Fruit fly (Drosophila melanogaster) whole organism, wandering third instar larva: ENCODE measurements around the gene CG5276.

Source experiments
- Abd-B ChIP-seq: fragments of >200 bp; optimal IDR thresholded peaks from 2 replicates; lab custom pipeline; 2017; ENCODE audit warnings: missing biosample characterization, missing genetic modification characterization
- CG32264 ChIP-seq: fragments of 200-800 bp; sonication (Bioruptor generic); optimal IDR thresholded peaks from 2 replicates; lab custom pipeline; 2016; ENCODE audit warnings: missing biosample characterization, missing genetic modification characterization
- CG9705 ChIP-seq: fragments of 200-800 bp; sonication (Bioruptor generic); optimal IDR thresholded peaks from 2 replicates; lab custom pipeline; 2018; ENCODE audit warnings: missing biosample characterization, mild to moderate bottlenecking, missing genetic modification characterization
- CrebA ChIP-seq: fragments of 200-800 bp; sonication (Bioruptor generic); optimal IDR thresholded peaks from 2 replicates; lab custom pipeline; 2016; ENCODE audit warnings: missing biosample characterization, mild to moderate bottlenecking, missing genetic modification characterization, borderline replicate concordance
- Dfd ChIP-seq: fragments of >200 bp; optimal IDR thresholded peaks from 2 replicates; lab custom pipeline; 2017; ENCODE audit warnings: missing biosample characterization, missing genetic modification characterization
- Dif ChIP-seq: fragments of 200-275, 200-300 bp; sonication (Bioruptor generic); optimal IDR thresholded peaks from 2 replicates; lab custom pipeline; 2018; ENCODE audit warnings: missing biosample characterization, missing genetic modification characterization; ENCODE audit not compliant: partially characterized antibody
- GATAd ChIP-seq: sonication (Bioruptor generic); optimal IDR thresholded peaks from 2 replicates; lab custom pipeline; 2016; ENCODE audit warnings: missing biosample characterization, missing genetic modification characterization
- HLH106 ChIP-seq: fragments of 200-800 bp; optimal IDR thresholded peaks from 3 replicates; lab custom pipeline; 2019; ENCODE audit warnings: missing biosample characterization, mild to moderate bottlenecking, missing genetic modification characterization, moderate library complexity
- Hnf4 ChIP-seq: fragments of 200-800 bp; sonication (Bioruptor generic); optimal IDR thresholded peaks from 2 replicates; lab custom pipeline; 2016; ENCODE audit warnings: missing biosample characterization, mild to moderate bottlenecking, missing genetic modification characterization
- Hr78 ChIP-seq: fragments of >200 bp; optimal IDR thresholded peaks from 2 replicates; lab custom pipeline; 2017; ENCODE audit warnings: missing biosample characterization, missing genetic modification characterization
- Jra ChIP-seq: sonication (Bioruptor generic); optimal IDR thresholded peaks from 2 replicates; lab custom pipeline; 2016; ENCODE audit warnings: missing biosample characterization, missing genetic modification characterization
- Mio ChIP-seq: sonication (Bioruptor generic); optimal IDR thresholded peaks from 2 replicates; lab custom pipeline; 2016; ENCODE audit warnings: missing biosample characterization, missing genetic modification characterization
- Myc ChIP-seq: fragments of >200 bp; optimal IDR thresholded peaks from 2 replicates; lab custom pipeline; 2017
- N ChIP-seq: fragments of >200 bp; optimal IDR thresholded peaks from 2 replicates; lab custom pipeline; 2018; ENCODE audit warnings: missing biosample characterization, missing external identifiers, missing genetic modification characterization
- Rel ChIP-seq, 2 experiments: fragments of 200-800 bp; sonication (Bioruptor generic) in 1 of 2; optimal IDR thresholded peaks; 2 replicates in 1 of 2; 3 replicates in 1 of 2; lab custom pipeline; 2016 to 2019; ENCODE audit warnings: mild to moderate bottlenecking in 2 of 2, missing biosample characterization in 2 of 2, missing genetic modification characterization in 2 of 2, moderate library complexity in 1 of 2
- Sp1 ChIP-seq: fragments of 200-800 bp; sonication (Bioruptor generic); optimal IDR thresholded peaks from 3 replicates; lab custom pipeline; 2019; ENCODE audit warnings: missing biosample characterization, mild to moderate bottlenecking, missing genetic modification characterization, moderate library complexity
- Vsx2 ChIP-seq: fragments of 200-300, 225-300 bp; sonication (Bioruptor generic); optimal IDR thresholded peaks from 2 replicates; lab custom pipeline; 2018; ENCODE audit warnings: missing biosample characterization, missing genetic modification characterization; ENCODE audit not compliant: partially characterized antibody
- br ChIP-seq: fragments of 200-800 bp; sonication (Bioruptor generic); optimal IDR thresholded peaks from 2 replicates; lab custom pipeline; 2016; ENCODE audit warnings: missing biosample characterization, missing genetic modification characterization
- brk ChIP-seq: fragments of 200-800 bp; sonication (Bioruptor generic); optimal IDR thresholded peaks from 2 replicates; lab custom pipeline; 2016; ENCODE audit warnings: missing biosample characterization, mild to moderate bottlenecking, missing genetic modification characterization
- dl ChIP-seq, 2 experiments: fragments of 175-275, 200-275 bp in 1 of 2; fragments of 200-275 bp in 1 of 2; sonication (Bioruptor generic); optimal IDR thresholded peaks; lab custom pipeline; 2018; ENCODE audit warnings: mild to moderate bottlenecking in 2 of 2, missing biosample characterization in 2 of 2, missing genetic modification characterization in 2 of 2, moderate library complexity in 2 of 2; ENCODE audit not compliant: partially characterized antibody in 2 of 2, insufficient read depth in 1 of 2
- dmrt93B ChIP-seq: fragments of 200-800 bp; sonication (Bioruptor generic); optimal IDR thresholded peaks from 2 replicates; lab custom pipeline; 2018; ENCODE audit warnings: missing biosample characterization, mild to moderate bottlenecking, missing genetic modification characterization
- dsf ChIP-seq: sonication (Bioruptor generic); optimal IDR thresholded peaks from 2 replicates; lab custom pipeline; 2016; ENCODE audit warnings: missing biosample characterization, missing genetic modification characterization, borderline replicate concordance
- foxo ChIP-seq, 2 experiments: fragments of 200-800 bp; sonication (Bioruptor generic); optimal IDR thresholded peaks; 2 replicates in 1 of 2; 3 replicates in 1 of 2; lab custom pipeline; 2016 to 2017; ENCODE audit warnings: missing biosample characterization in 2 of 2, missing genetic modification characterization in 2 of 2
- fru ChIP-seq: fragments of 200-800 bp; sonication (Bioruptor generic); optimal IDR thresholded peaks from 3 replicates; lab custom pipeline; 2016; ENCODE audit warnings: missing biosample characterization, mild to moderate bottlenecking, missing genetic modification characterization
- h ChIP-seq: fragments of 200-800 bp; sonication (Bioruptor generic); optimal IDR thresholded peaks from 3 replicates; lab custom pipeline; 2016; ENCODE audit warnings: missing biosample characterization, mild to moderate bottlenecking, missing genetic modification characterization
- jim ChIP-seq: fragments of 175-275, 200-325 bp; sonication (Bioruptor generic); optimal IDR thresholded peaks from 2 replicates; lab custom pipeline; 2016; ENCODE audit warnings: missing biosample characterization, mild to moderate bottlenecking, missing genetic modification characterization
- lola ChIP-seq: fragments of >200 bp; optimal IDR thresholded peaks from 2 replicates; lab custom pipeline; 2017; ENCODE audit warnings: missing biosample characterization, missing genetic modification characterization
- pan ChIP-seq: fragments of >200 bp; optimal IDR thresholded peaks from 2 replicates; lab custom pipeline; 2017
- psq ChIP-seq: fragments of 200-800 bp; sonication (Bioruptor generic); optimal IDR thresholded peaks from 3 replicates; lab custom pipeline; 2017; ENCODE audit warnings: missing biosample characterization, mild to moderate bottlenecking, missing genetic modification characterization, moderate library complexity
- rgr ChIP-seq: fragments of 200-800 bp; sonication (Bioruptor generic); optimal IDR thresholded peaks from 3 replicates; lab custom pipeline; 2016; ENCODE audit warnings: missing biosample characterization, mild to moderate bottlenecking, missing genetic modification characterization
- sage ChIP-seq: fragments of 200-800 bp; sonication (Bioruptor generic); optimal IDR thresholded peaks from 2 replicates; lab custom pipeline; 2016; ENCODE audit warnings: missing biosample characterization, mild to moderate bottlenecking, missing genetic modification characterization
- sv ChIP-seq: fragments of 200-800 bp; sonication (Bioruptor generic); optimal IDR thresholded peaks from 3 replicates; lab custom pipeline; 2016; ENCODE audit warnings: missing biosample characterization, missing genetic modification characterization
- tai ChIP-seq: sonication (Bioruptor generic); optimal IDR thresholded peaks from 2 replicates; lab custom pipeline; 2016; ENCODE audit warnings: missing biosample characterization, missing genetic modification characterization
- usp ChIP-seq: fragments of >200 bp; optimal IDR thresholded peaks from 2 replicates; lab custom pipeline; 2017; ENCODE audit warnings: missing biosample characterization, missing genetic modification characterization
- woc ChIP-seq: sonication (Bioruptor generic); optimal IDR thresholded peaks from 2 replicates; lab custom pipeline; 2016; ENCODE audit warnings: missing biosample characterization, mild to moderate bottlenecking, missing genetic modification characterization

The CG5276 gene

dm6 chr3R:11437528-11437927, 6.0 kb downstream of the CG5276 start, which contains the start of gene CG17230:
TSS of gene CG17230 (plus strand) at chr3R:11437785.
- TF ChIP-seq Dif = no peak
- no peak for TF ChIP-seq sv (GFP tag; lab: Kevin White, UChicago)
- no peak for TF ChIP-seq N (GFP tag; lab: Kevin White, UChicago)
- TF ChIP-seq CG9705 (GFP tag; lab: Kevin White, UChicago) = no peak
- no peak for TF ChIP-seq Hnf4 (GFP tag; lab: Kevin White, UChicago)
- TF ChIP-seq woc (GFP tag; lab: Kevin White, UChicago) = no peak
- no peak for TF ChIP-seq brk (GFP tag; lab: Kevin White, UChicago)
- no peak for TF ChIP-seq dl (GFP tag; optimal IDR thresholded peaks at IDR 0.05; lab: Kevin White, UChicago; ENCODE audit: insufficient read depth in 1 of 2, partially characterized antibody in 2 of 2)
- TF ChIP-seq tai = no peak
- TF ChIP-seq lola (GFP tag; lab: Kevin White, UChicago) = no peak
- no peak for TF ChIP-seq usp (GFP tag; lab: Kevin White, UChicago)

dm6 chr3R:11441038-11441437, 9.5 kb downstream of the CG5276 start:
- TF ChIP-seq woc (GFP tag; lab: Kevin White, UChicago) = no peak
- peak; percentile 93 for TF ChIP-seq Dfd

- no peak for TF ChIP-seq br (GFP tag; lab: Kevin White, UChicago)
- no peak for TF ChIP-seq N (GFP tag; lab: Kevin White, UChicago)
- peak; percentile 90 for TF ChIP-seq psq (GFP tag; lab: Kevin White, UChicago)
- TF ChIP-seq Sp1 (GFP tag; lab: Kevin White, UChicago) = peak; percentile 64
- TF ChIP-seq Abd-B = no peak
- TF ChIP-seq Dif = peak; percentile 13
- TF ChIP-seq brk (GFP tag; lab: Kevin White, UChicago) = peak; percentile 50
- no peak for TF ChIP-seq foxo (GFP tag; optimal IDR thresholded peaks at IDR 0.05; lab: Kevin White, UChicago)
- TF ChIP-seq Rel (GFP tag; optimal IDR thresholded peaks at IDR 0.05; lab: Kevin White, UChicago) = no peak
- peak; percentile 15 for TF ChIP-seq Rel (tag; optimal IDR thresholded peaks at IDR 0.05; lab: Kevin White, UChicago)
- TF ChIP-seq pan (lab: Kevin White, UChicago) = no peak
- no peak for TF ChIP-seq dmrt93B (GFP tag; lab: Kevin White, UChicago)
- TF ChIP-seq jim = peak; percentile 72
- no peak for TF ChIP-seq GATAd (GFP tag; lab: Kevin White, UChicago)
- no peak for TF ChIP-seq Hr78 (GFP tag; lab: Kevin White, UChicago)
- no peak for TF ChIP-seq CG9705 (GFP tag; lab: Kevin White, UChicago)
- no peak for TF ChIP-seq usp (GFP tag; lab: Kevin White, UChicago)
- TF ChIP-seq h = no peak
- no peak for TF ChIP-seq HLH106
- TF ChIP-seq Vsx2 (GFP tag; lab: Kevin White, UChicago) = peak; percentile 25
- TF ChIP-seq fru (GFP tag; lab: Kevin White, UChicago) = no peak
- TF ChIP-seq sv (GFP tag; lab: Kevin White, UChicago) = no peak
- no peak for TF ChIP-seq CG32264
- TF ChIP-seq Dfd = no peak
- no peak for TF ChIP-seq Myc (lab: Kevin White, UChicago)
- no peak for TF ChIP-seq Mio (GFP tag; lab: Kevin White, UChicago)
- TF ChIP-seq dsf = no peak
- TF ChIP-seq Jra (GFP tag; lab: Kevin White, UChicago) = no peak
- TF ChIP-seq rgr (GFP tag; lab: Kevin White, UChicago) = no peak
- TF ChIP-seq Hnf4 (GFP tag; lab: Kevin White, UChicago) = no peak
- TF ChIP-seq woc (GFP tag; lab: Kevin White, UChicago) = no peak
- no peak for TF ChIP-seq dl (GFP tag; optimal IDR thresholded peaks at IDR 0.05; lab: Kevin White, UChicago; ENCODE audit: insufficient read depth in 1 of 2, partially characterized antibody in 2 of 2)
- peak; percentile 59 for TF ChIP-seq CrebA
- no peak for TF ChIP-seq sage
Observed at dm6 chr3R:11449688-11450087, 18.1 kb downstream of the CG5276 start.

dm6 chr3R:11451207-11451841, 19.8 kb downstream of the CG5276 start, which contains the start of gene sals:
TSS of gene sals (minus strand) at chr3R:11451791.
- TF ChIP-seq Sp1 (GFP tag; lab: Kevin White, UChicago) (no peak), fru (GFP tag; lab: Kevin White, UChicago) (no peak), Hnf4 (GFP tag; lab: Kevin White, UChicago) (no peak), Jra (GFP tag; lab: Kevin White, UChicago) (no peak)
